Worm (Caenorhabditis elegans) whole organism, L1 larva: ENCODE results near the gene F12A10.1.

Experiments
- ama-1 ChIP-seq: fragments of 150-350 bp; optimal IDR thresholded peaks from 2 replicates; lab custom pipeline; 2014
- fkh-10 ChIP-seq: sonication (generic microtip); optimal IDR thresholded peaks from 2 replicates; lab custom pipeline; 2017; ENCODE audit warnings: missing biosample characterization, missing genetic modification reagents, missing genetic modification characterization
- nhr-77 ChIP-seq: fragments of 150-350 bp; optimal IDR thresholded peaks from 2 replicates; lab custom pipeline; 2014; ENCODE audit warnings: missing biosample characterization, missing genetic modification characterization

DNA sequence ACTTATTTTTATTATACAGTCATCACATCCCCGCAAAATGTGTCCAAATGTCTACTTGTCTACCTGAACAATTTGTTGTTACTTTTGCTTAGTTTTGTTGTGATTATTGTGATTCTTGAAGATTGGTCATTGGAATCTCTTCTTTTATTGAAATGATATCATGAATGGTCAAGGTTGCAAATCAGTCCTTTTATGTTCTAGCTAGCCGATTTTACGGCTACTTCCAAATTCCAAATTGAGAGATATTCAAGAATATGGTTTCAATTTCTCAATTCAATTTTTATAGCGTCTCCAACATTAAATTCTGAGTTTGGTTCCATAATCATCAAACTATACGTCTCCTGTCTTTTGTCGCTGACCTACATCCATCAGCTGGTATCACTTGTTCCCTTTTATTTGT, 45.1 kb upstream of the F12A10.1 start:
- TF ChIP-seq nhr-77 (tag; lab: Kevin White, UChicago) (no peak), fkh-10 (GFP tag; lab: Kevin White, UChicago) (no peak), ama-1 (lab: Kevin White, UChicago) (no peak)
